Fruit fly (Drosophila melanogaster) whole organism, prepupa: Measurements from ENCODE around the gene pxb.

ENCODE experiments used
- CG10631 ChIP-seq: fragments of 200-800 bp; sonication (Bioruptor generic); optimal IDR thresholded peaks from 2 replicates; lab custom pipeline; 2016; ENCODE audit warnings: missing biosample characterization, missing genetic modification characterization
- CG10669 ChIP-seq: fragments of 200-800 bp; sonication (Bioruptor generic); optimal IDR thresholded peaks from 3 replicates; lab custom pipeline; 2018; ENCODE audit warnings: missing biosample characterization, mild to moderate bottlenecking, missing genetic modification characterization, moderate library complexity
- CG11294 ChIP-seq: fragments of 200-800 bp; sonication (Bioruptor generic); IDR thresholded peaks from 2 replicates; pipeline ENCODE4 v1.3.6; 2022; ENCODE audit warnings: missing biosample characterization, missing genetic modification characterization
- CG11762 ChIP-seq: fragments of 200-800 bp; sonication (Bioruptor generic); optimal IDR thresholded peaks from 3 replicates; lab custom pipeline; 2016; ENCODE audit warnings: missing biosample characterization, missing genetic modification characterization; ENCODE audit not compliant: insufficient read depth
- CG11902 ChIP-seq: fragments of 200-800 bp; sonication (Bioruptor generic); optimal IDR thresholded peaks from 3 replicates; lab custom pipeline; 2016; ENCODE audit warnings: missing biosample characterization, missing genetic modification characterization
- CG15336 ChIP-seq: fragments of 200-800 bp; sonication (Bioruptor generic); IDR thresholded peaks from 2 replicates; pipeline ENCODE4 v1.3.6; 2022; ENCODE audit warnings: missing biosample characterization, missing genetic modification characterization
- CG1621 ChIP-seq: fragments of 200-800 bp; sonication (Bioruptor generic); optimal IDR thresholded peaks from 3 replicates; lab custom pipeline; 2018; ENCODE audit warnings: missing biosample characterization, mild to moderate bottlenecking, missing genetic modification characterization
- CG16779 ChIP-seq: fragments of 200-800 bp; sonication (Bioruptor generic); optimal IDR thresholded peaks from 3 replicates; lab custom pipeline; 2017; ENCODE audit warnings: missing biosample characterization, mild to moderate bottlenecking, missing genetic modification characterization
- CG3032 ChIP-seq: fragments of 200-800 bp; optimal IDR thresholded peaks from 2 replicates; lab custom pipeline; 2019; ENCODE audit warnings: missing biosample characterization, mild to moderate bottlenecking, missing genetic modification characterization, moderate library complexity
- CG31627 ChIP-seq: fragments of 200-800 bp; sonication (Bioruptor generic); optimal IDR thresholded peaks from 3 replicates; lab custom pipeline; 2016; ENCODE audit warnings: missing biosample characterization, missing genetic modification characterization
- CG32006 ChIP-seq: fragments of 200-800 bp; sonication (Bioruptor generic); optimal IDR thresholded peaks from 3 replicates; lab custom pipeline; 2017; ENCODE audit warnings: missing biosample characterization, mild to moderate bottlenecking, missing genetic modification characterization
- CG34406 ChIP-seq: fragments of 200-800 bp; sonication (Bioruptor generic); optimal IDR thresholded peaks from 3 replicates; lab custom pipeline; 2016; ENCODE audit warnings: missing biosample characterization, missing genetic modification characterization
- CG3919 ChIP-seq: fragments of 200-800 bp; sonication (Bioruptor generic); optimal IDR thresholded peaks from 3 replicates; lab custom pipeline; 2016; ENCODE audit warnings: missing biosample characterization, missing genetic modification characterization
- CG4318 ChIP-seq: fragments of 200-800 bp; sonication (Bioruptor generic); optimal IDR thresholded peaks from 3 replicates; lab custom pipeline; 2017; ENCODE audit warnings: missing biosample characterization, mild to moderate bottlenecking, missing genetic modification characterization
- CG6163 ChIP-seq: fragments of 200-800 bp; sonication (Bioruptor generic); IDR thresholded peaks from 3 replicates; pipeline ENCODE4 v1.3.6; 2022; ENCODE audit warnings: missing biosample characterization, missing genetic modification characterization
- CG6808 ChIP-seq: fragments of 200-800 bp; sonication (Bioruptor generic); optimal IDR thresholded peaks from 3 replicates; lab custom pipeline; 2017; ENCODE audit warnings: missing biosample characterization, missing genetic modification characterization, mild to moderate bottlenecking, moderate library complexity, missing genetic modification reagents
- CG6854 ChIP-seq: fragments of 200-800 bp; sonication (Bioruptor generic); optimal IDR thresholded peaks from 2 replicates; lab custom pipeline; 2017; ENCODE audit warnings: missing biosample characterization, mild to moderate bottlenecking, missing genetic modification characterization
- CG9139 ChIP-seq: fragments of 200-800 bp; sonication (Bioruptor generic); optimal IDR thresholded peaks from 3 replicates; lab custom pipeline; 2017; ENCODE audit warnings: missing biosample characterization, mild to moderate bottlenecking, missing genetic modification characterization
- Eip75B ChIP-seq: fragments of 200-800 bp; sonication (Bioruptor generic); optimal IDR thresholded peaks from 3 replicates; lab custom pipeline; 2016; ENCODE audit warnings: missing biosample characterization, missing genetic modification characterization
- Ets21C ChIP-seq: fragments of 200-800 bp; sonication (Bioruptor generic); optimal IDR thresholded peaks from 3 replicates; lab custom pipeline; 2016; ENCODE audit warnings: missing biosample characterization, missing genetic modification characterization
- Ets96B ChIP-seq: fragments of 200-800 bp; optimal IDR thresholded peaks from 2 replicates; lab custom pipeline; 2019; ENCODE audit warnings: missing biosample characterization, mild to moderate bottlenecking, missing genetic modification characterization, moderate library complexity
- Gug ChIP-seq: fragments of 200-800 bp; sonication (Bioruptor generic); IDR thresholded peaks from 2 replicates; pipeline ENCODE4 v1.3.6; 2022; ENCODE audit warnings: missing biosample characterization, missing genetic modification characterization
- Hr38 ChIP-seq: sonication (Bioruptor generic); optimal IDR thresholded peaks from 2 replicates; lab custom pipeline; 2016; ENCODE audit warnings: missing biosample characterization, missing genetic modification characterization
- Hr39 ChIP-seq: fragments of 200-800 bp; sonication (Bioruptor generic); optimal IDR thresholded peaks from 2 replicates; lab custom pipeline; 2016; ENCODE audit warnings: missing biosample characterization, missing genetic modification characterization
- Hr4 ChIP-seq: fragments of 200-800 bp; sonication (Bioruptor generic); optimal IDR thresholded peaks from 3 replicates; lab custom pipeline; 2016; ENCODE audit warnings: missing biosample characterization, missing genetic modification characterization
- Smox ChIP-seq: fragments of 200-800 bp; sonication (Bioruptor generic); optimal IDR thresholded peaks from 3 replicates; lab custom pipeline; 2016; ENCODE audit warnings: missing biosample characterization, missing genetic modification characterization
- Sox14 ChIP-seq: fragments of 200-800 bp; sonication (Bioruptor generic); optimal IDR thresholded peaks from 3 replicates; lab custom pipeline; 2016; ENCODE audit warnings: missing biosample characterization, missing genetic modification characterization
- achi ChIP-seq: fragments of 200-800 bp; sonication (Bioruptor generic); optimal IDR thresholded peaks from 3 replicates; lab custom pipeline; 2016; ENCODE audit warnings: missing biosample characterization, missing genetic modification characterization
- acj6 ChIP-seq: fragments of 200-800 bp; sonication (Bioruptor generic); optimal IDR thresholded peaks from 3 replicates; lab custom pipeline; 2016; ENCODE audit warnings: missing biosample characterization, missing genetic modification characterization
- cyc ChIP-seq: fragments of 200-800 bp; sonication (Bioruptor generic); optimal IDR thresholded peaks from 3 replicates; lab custom pipeline; 2016; ENCODE audit warnings: missing biosample characterization, missing genetic modification characterization
- dac ChIP-seq: fragments of 200-800 bp; sonication (Bioruptor generic); optimal IDR thresholded peaks from 2 replicates; lab custom pipeline; 2017; ENCODE audit warnings: missing biosample characterization, mild to moderate bottlenecking, missing genetic modification characterization
- fd59A ChIP-seq: fragments of 200-800 bp; sonication (Bioruptor generic); optimal IDR thresholded peaks from 2 replicates; lab custom pipeline; 2017; ENCODE audit warnings: missing biosample characterization, mild to moderate bottlenecking, missing genetic modification characterization, missing genetic modification reagents
- fd85E ChIP-seq: fragments of 200-800 bp; sonication (Bioruptor generic); optimal IDR thresholded peaks from 3 replicates; lab custom pipeline; 2016; ENCODE audit warnings: missing biosample characterization, missing genetic modification characterization
- fkh ChIP-seq: fragments of 200-800 bp; sonication (Bioruptor generic); optimal IDR thresholded peaks from 3 replicates; lab custom pipeline; 2017; ENCODE audit warnings: missing biosample characterization, mild to moderate bottlenecking, missing genetic modification characterization, moderate library complexity
- net ChIP-seq: fragments of 200-800 bp; sonication (Bioruptor generic); optimal IDR thresholded peaks from 3 replicates; lab custom pipeline; 2016; ENCODE audit warnings: missing biosample characterization, missing genetic modification characterization
- ss ChIP-seq, 2 experiments: fragments of 200-800 bp; sonication (Bioruptor generic); optimal IDR thresholded peaks; 2 replicates in 1 of 2; 3 replicates in 1 of 2; lab custom pipeline; 2017 to 2018; ENCODE audit warnings: mild to moderate bottlenecking in 2 of 2, missing biosample characterization in 2 of 2, missing genetic modification characterization in 2 of 2, moderate library complexity in 1 of 2
- svp ChIP-seq: fragments of 200-800 bp; sonication (Bioruptor generic); peaks from one replicate; lab custom pipeline; 2016; ENCODE audit warnings: missing biosample characterization, missing genetic modification characterization
- topi ChIP-seq: fragments of 200-800 bp; sonication (Bioruptor generic); optimal IDR thresholded peaks from 3 replicates; lab custom pipeline; 2016; ENCODE audit warnings: missing biosample characterization, missing genetic modification characterization
- vri ChIP-seq: fragments of 200-800 bp; sonication (Bioruptor generic); optimal IDR thresholded peaks from 3 replicates; lab custom pipeline; 2016; ENCODE audit warnings: missing biosample characterization, mild to moderate bottlenecking, missing genetic modification characterization

Gene pxb

dm6 chr3R:15678765-15679514 is 13.0 kb downstream of the pxb start (continued):
- no peak for TF ChIP-seq fd59A (GFP tag; lab: Kevin White, UChicago)
- TF ChIP-seq ss (GFP tag; optimal IDR thresholded peaks at IDR 0.05; lab: Kevin White, UChicago): no peak
- peak; percentile 57; the same call in 2 of the 3 replicates for TF ChIP-seq CG6163
- no peak for TF ChIP-seq CG6808
- no peak for TF ChIP-seq CG34406 (GFP tag; lab: Kevin White, UChicago)
- TF ChIP-seq cyc: no peak
- no peak for TF ChIP-seq acj6 (GFP tag; lab: Kevin White, UChicago)
- no peak for TF ChIP-seq Smox (GFP tag; lab: Kevin White, UChicago)
- no peak for TF ChIP-seq CG10669 (GFP tag; lab: Kevin White, UChicago)
- no peak for TF ChIP-seq CG3032 (tag; lab: Kevin White, UChicago)
- no peak for TF ChIP-seq CG1621 (tag; lab: Kevin White, UChicago)
- peak; percentile 43 for TF ChIP-seq CG3919 (GFP tag; lab: Kevin White, UChicago)
- TF ChIP-seq topi (GFP tag; lab: Kevin White, UChicago): no peak
- TF ChIP-seq Hr4 (GFP tag; lab: Kevin White, UChicago): no peak
- TF ChIP-seq CG6854: no peak
- TF ChIP-seq CG4318 (GFP tag; lab: Kevin White, UChicago): no peak
- no peak for TF ChIP-seq Hr39 (GFP tag; lab: Kevin White, UChicago)
- TF ChIP-seq fkh (GFP tag; lab: Kevin White, UChicago): peak; percentile 52
- no peak for TF ChIP-seq Sox14 (GFP tag; lab: Kevin White, UChicago)
- TF ChIP-seq CG31627 (GFP tag; lab: Kevin White, UChicago): no peak
- no peak for TF ChIP-seq fd85E (GFP tag; lab: Kevin White, UChicago)
- no peak for TF ChIP-seq Ets21C (GFP tag; lab: Kevin White, UChicago)
- 0 out of 2 replicates have a peak, but pooled peaks have one; percentile 25 for TF ChIP-seq Gug (GFP tag; lab: Robert Waterston, UW)
- no peak for TF ChIP-seq Hr38 (GFP tag; lab: Kevin White, UChicago)
- TF ChIP-seq CG16779: no peak
- no peak for TF ChIP-seq dac (GFP tag; lab: Kevin White, UChicago)
- peak; percentile 44 for TF ChIP-seq svp (GFP tag; lab: Kevin White, UChicago)

- TF ChIP-seq Hr39 (GFP tag; lab: Kevin White, UChicago): no peak
- TF ChIP-seq svp (GFP tag; lab: Kevin White, UChicago): peak; percentile 75
- TF ChIP-seq, all 60 proteins: peak for 1
These were observed 14.0 kb downstream of the pxb start for dm6 chr3R:15679989-15680388.

dm6 chr3R:15680666-15681065 is 14.7 kb downstream of the pxb start:
- TF ChIP-seq CG15336 (no peak), CG9139 (no peak), fkh (GFP tag; lab: Kevin White, UChicago) (no peak), CG11762 (GFP tag; lab: Kevin White, UChicago) (no peak), CG32006 (GFP tag; lab: Kevin White, UChicago) (no peak), CG16779 (no peak), net (GFP tag; lab: Kevin White, UChicago) (no peak), CG11294 (GFP tag; lab: Robert Waterston, UW) (no peak), CG31627 (GFP tag; lab: Kevin White, UChicago) (no peak), achi (GFP tag; lab: Kevin White, UChicago) (no peak), CG3032 (tag; lab: Kevin White, UChicago) (no peak), CG10631 (GFP tag; lab: Kevin White, UChicago) (no peak), CG11902 (GFP tag; lab: Kevin White, UChicago) (no peak), fd59A (GFP tag; lab: Kevin White, UChicago) (no peak), Eip75B (no peak), CG10669 (GFP tag; lab: Kevin White, UChicago) (no peak), CG1621 (tag; lab: Kevin White, UChicago) (no peak), Ets96B (tag; lab: Kevin White, UChicago) (no peak), vri (GFP tag; lab: Kevin White, UChicago) (no peak), dac (GFP tag; lab: Kevin White, UChicago) (no peak)
- TF ChIP-seq, all 60 proteins: peak for 0
